Fruit fly (Drosophila melanogaster): ENCODE measurements around the gene Orco.

dm6 chr3R:5392621-5393020, 19.6 kb downstream of the Orco start, which contains the start of gene kkv:
- no peak for TF ChIP-seq Mio (GFP tag; optimal IDR thresholded peaks at IDR 0.05)
- peak in 1 of 2 experiments; percentile 1 for TF ChIP-seq dl (GFP tag; optimal IDR thresholded peaks at IDR 0.05; ENCODE audit: insufficient read depth in 1 of 2, partially characterized antibody in 2 of 2)
- TF ChIP-seq OdsH (GFP tag; optimal IDR thresholded peaks at IDR 0.05), result no peak
- TF ChIP-seq Myc (optimal IDR thresholded peaks at IDR 0.05), result no peak
- no peak for TF ChIP-seq dmrt93B (GFP tag; optimal IDR thresholded peaks at IDR 0.05)
- TF ChIP-seq lola (GFP tag; optimal IDR thresholded peaks at IDR 0.05), result no peak
- no peak for TF ChIP-seq Abd-B (GFP tag; optimal IDR thresholded peaks at IDR 0.05)
- no peak for TF ChIP-seq GATAd (GFP tag; optimal IDR thresholded peaks at IDR 0.05)

All from whole organism, wandering third instar larva.